Worm (Caenorhabditis elegans) whole organism, L3 larva: ENCODE measurements around the gene snap-1.

ENCODE experiments used
- nhr-23 ChIP-seq: fragments of 150-350 bp; optimal IDR thresholded peaks from 2 replicates; lab custom pipeline; 2014; ENCODE audit warnings: missing biosample characterization, missing genetic modification reagents, missing genetic modification characterization
- pqm-1 ChIP-seq: fragments of 150-350 bp; optimal IDR thresholded peaks from 2 replicates; lab custom pipeline; 2017; ENCODE audit warnings: missing biosample characterization, missing genetic modification characterization, inconsistent platforms
- ztf-4 ChIP-seq: fragments of 150-350 bp; optimal IDR thresholded peaks from 2 replicates; lab custom pipeline; 2014; ENCODE audit warnings: missing biosample characterization, missing genetic modification characterization

- TF ChIP-seq pqm-1 (tag; lab: Kevin White, UChicago) (no peak), nhr-23 (tag; lab: Kevin White, UChicago) (no peak), ztf-4 (no peak)
Observed at ce11 chrV:8102960-8103359, 27.5 kb upstream of the snap-1 start, which contains the start of gene str-90.
